Worm (Caenorhabditis elegans) whole organism, L4 larva: ENCODE results near the gene zfp-3.

Experiments used
- Y75B8A.6 ChIP-seq: fragments of 200-800 bp; sonication (Bioruptor generic); IDR thresholded peaks from 2 replicates; pipeline ENCODE4 v1.3.6; 2022; ENCODE audit warnings: missing genetic modification reagents, missing genetic modification characterization, missing compliant biosample characterization
- ama-1 ChIP-seq: fragments of 150-350 bp; optimal IDR thresholded peaks from 2 replicates; lab custom pipeline; 2014; ENCODE audit warnings: inconsistent platforms, mixed read lengths
- ceh-82 ChIP-seq: sonication (generic microtip); optimal IDR thresholded peaks from 2 replicates; lab custom pipeline; 2017; ENCODE audit warnings: missing biosample characterization, missing genetic modification characterization
- skn-1 ChIP-seq: fragments of 150-350 bp; optimal IDR thresholded peaks from 2 replicates; lab custom pipeline; 2014; ENCODE audit warnings: missing biosample characterization, missing genetic modification characterization
- snpc-4 ChIP-seq: fragments of 150-350 bp; optimal IDR thresholded peaks from 2 replicates; lab custom pipeline; 2014; ENCODE audit warnings: missing biosample characterization, missing genetic modification characterization
- spr-1 ChIP-seq: sonication (generic microtip); optimal IDR thresholded peaks from 2 replicates; lab custom pipeline; 2016; ENCODE audit warnings: mild to moderate bottlenecking, missing genetic modification characterization, missing compliant biosample characterization
- unc-62 ChIP-seq, 3 experiments: fragments of 150-350 bp in 1 of 3; sonication (generic microtip); optimal IDR thresholded peaks in 2 of 3; peaks in 1 of 3; 1 replicate in 1 of 3; 2 replicates in 2 of 3; lab custom pipeline; 2014 to 2017; ENCODE audit warnings: missing biosample characterization in 3 of 3, missing genetic modification characterization in 3 of 3, missing genetic modification reagents in 3 of 3, missing genotype in 1 of 3

ce11 chrX:1424509-1424908, 21.9 kb downstream of the zfp-3 start, which contains the start of gene F19G12.3:
- TF ChIP-seq unc-62 (GFP tag; optimal IDR thresholded peaks at IDR 0.05 in 1 of 2; lab: Kevin White, UChicago) (peak in 1 of 2 experiments; percentile 87), unc-62 (tag; optimal IDR thresholded peaks at IDR 0.05; lab: Kevin White, UChicago) (no peak), skn-1 (tag; lab: Kevin White, UChicago) (no peak), spr-1 (no peak), snpc-4 (tag; lab: Kevin White, UChicago) (no peak), ceh-82 (tag; lab: Kevin White, UChicago) (no peak), Y75B8A.6 (GFP tag; lab: Robert Waterston, UW) (no peak), ama-1 (lab: Kevin White, UChicago) (no peak)
